Worm (Caenorhabditis elegans) whole organism, L4/young adult: Measurements from ENCODE around the gene F33G12.7.

ENCODE experiments used
- W03F9.2 ChIP-seq: fragments of 150-350 bp; optimal IDR thresholded peaks from 2 replicates; lab custom pipeline; 2014; ENCODE audit warnings: missing biosample characterization, missing genetic modification characterization
- dao-5 ChIP-seq: sonication (generic microtip); optimal IDR thresholded peaks from 2 replicates; lab custom pipeline; 2016; ENCODE audit warnings: missing genotype, missing genetic modification characterization, moderate library complexity, missing compliant biosample characterization
- him-1 ChIP-seq: sonication (generic microtip); optimal IDR thresholded peaks from 2 replicates; lab custom pipeline; 2016; ENCODE audit warnings: missing genotype, missing genetic modification reagents, missing genetic modification characterization, missing compliant biosample characterization

DNA sequence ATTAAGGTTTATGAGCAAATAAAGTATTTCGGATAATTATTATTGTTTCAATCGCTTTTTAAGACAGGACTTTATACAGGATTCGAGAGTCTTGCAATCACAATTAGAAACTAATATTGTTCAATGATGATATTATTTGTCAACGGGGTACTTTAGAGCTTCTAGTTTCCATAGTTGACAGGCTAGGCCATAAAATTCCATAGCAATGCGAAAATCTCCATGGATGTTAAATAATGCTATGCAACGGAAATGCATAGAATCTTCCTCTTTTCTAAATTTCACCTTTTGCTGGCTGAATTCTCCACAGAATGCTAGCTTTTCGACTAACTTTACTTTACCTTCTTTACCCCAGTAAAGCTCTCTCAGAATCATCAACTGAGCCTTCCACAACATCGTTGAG lies 32.4 kb downstream of the F33G12.7 start, which contains the start of gene F59A6.3:
- no peak for TF ChIP-seq him-1 (tag; lab: Kevin White, UChicago)
- TF ChIP-seq W03F9.2 (tag; lab: Kevin White, UChicago): no peak
- no peak for TF ChIP-seq dao-5 (tag; lab: Kevin White, UChicago)
